Worm (Caenorhabditis elegans) whole organism, young adult: ENCODE data around the gene gtf-2A2.

ENCODE experiments used
- B0035.1 ChIP-seq: sonication (generic microtip); optimal IDR thresholded peaks from 2 replicates; lab custom pipeline; 2016; ENCODE audit warnings: missing genetic modification characterization, mild to moderate bottlenecking, missing compliant biosample characterization, missing genotype, missing genetic modification reagents
- B0336.3 ChIP-seq: fragments of 200-800 bp; sonication (Bioruptor generic); IDR thresholded peaks from 2 replicates; pipeline ENCODE4 v1.3.6; 2022; ENCODE audit warnings: missing genetic modification characterization, missing compliant biosample characterization
- C06A6.2 ChIP-seq: fragments of 200-800 bp; sonication (Bioruptor generic); conservative IDR thresholded peaks from 2 replicates; pipeline ENCODE4 v1.3.6; 2022; ENCODE audit warnings: missing genetic modification characterization, missing compliant biosample characterization
- D2030.7 ChIP-seq: fragments of 200-800 bp; sonication (Bioruptor generic); IDR thresholded peaks from 2 replicates; pipeline ENCODE4 v1.3.6; 2022; ENCODE audit warnings: missing genetic modification reagents, missing genetic modification characterization, missing compliant biosample characterization
- F10E7.11 ChIP-seq: sonication (generic microtip); optimal IDR thresholded peaks from 2 replicates; lab custom pipeline; 2017; ENCODE audit warnings: mild to moderate bottlenecking, missing genetic modification characterization, moderate library complexity, missing compliant biosample characterization
- F52B5.7 ChIP-seq: sonication (generic microtip); optimal IDR thresholded peaks from 2 replicates; lab custom pipeline; 2016; ENCODE audit warnings: mild to moderate bottlenecking, missing genetic modification characterization, missing compliant biosample characterization
- F55B11.4 ChIP-seq: sonication (generic microtip); optimal IDR thresholded peaks from 2 replicates; lab custom pipeline; 2016; ENCODE audit warnings: missing compliant biosample characterization, missing genetic modification characterization, borderline replicate concordance; ENCODE audit not compliant: insufficient read depth
- F57A8.1 ChIP-seq: fragments of 200-800 bp; sonication (Bioruptor generic); optimal IDR thresholded peaks from 2 replicates; lab custom pipeline; 2018; ENCODE audit warnings: mild to moderate bottlenecking, missing genetic modification characterization, moderate library complexity, missing compliant biosample characterization
- T07F8.4 ChIP-seq: sonication (generic microtip); optimal IDR thresholded peaks from 2 replicates; lab custom pipeline; 2016; ENCODE audit warnings: mild to moderate bottlenecking, missing genetic modification characterization, moderate library complexity, missing compliant biosample characterization
- Y95B8A.8 ChIP-seq: fragments of 200-800 bp; sonication (Bioruptor generic); IDR thresholded peaks from 2 replicates; pipeline ENCODE4 v1.3.6; 2022; ENCODE audit warnings: missing genetic modification reagents, missing genetic modification characterization, missing compliant biosample characterization
- akir-1 ChIP-seq: fragments of 200-800 bp; sonication (Bioruptor generic); optimal IDR thresholded peaks from 2 replicates; lab custom pipeline; 2018; ENCODE audit warnings: mild to moderate bottlenecking, missing genetic modification characterization, moderate library complexity, missing compliant biosample characterization
- ama-1 ChIP-seq, 3 experiments: fragments of 150-350 bp in 1 of 3; sonication (generic microtip) in 2 of 3; optimal IDR thresholded peaks; 2 replicates each; lab custom pipeline; 2014 to 2018; ENCODE audit warnings: missing biosample characterization in 2 of 3, missing genetic modification characterization in 2 of 3, missing genetic modification reagents in 2 of 3
- atf-7 ChIP-seq: sonication (generic microtip); optimal IDR thresholded peaks from 2 replicates; lab custom pipeline; 2017; ENCODE audit warnings: mild to moderate bottlenecking, missing genetic modification characterization, missing compliant biosample characterization
- attf-5 ChIP-seq: fragments of 200-800 bp; sonication (Bioruptor generic); optimal IDR thresholded peaks from 2 replicates; lab custom pipeline; 2018; ENCODE audit warnings: mild to moderate bottlenecking, missing genetic modification characterization, missing compliant biosample characterization
- bed-2 ChIP-seq: fragments of 200-800 bp; sonication (Bioruptor generic); IDR thresholded peaks from 2 replicates; pipeline ENCODE4 v1.3.6; 2022; ENCODE audit warnings: missing genetic modification reagents, missing genetic modification characterization, missing compliant biosample characterization
- cebp-1 ChIP-seq, 2 experiments: fragments of 200-800 bp in 1 of 2; sonication (Bioruptor generic) in 1 of 2; sonication (generic microtip) in 1 of 2; IDR thresholded peaks in 1 of 2; optimal IDR thresholded peaks in 1 of 2; 2 replicates each; pipeline versions ENCODE4 v1.3.6 to Lab custom; 2017 to 2022; ENCODE audit warnings: missing compliant biosample characterization in 2 of 2, missing genetic modification characterization in 2 of 2, mild to moderate bottlenecking in 1 of 2, missing genetic modification reagents in 1 of 2, moderate library complexity in 1 of 2
- ceh-100 ChIP-seq: fragments of 200-800 bp; sonication (Bioruptor generic); IDR thresholded peaks from 2 replicates; pipeline ENCODE4 v1.3.6; 2022; ENCODE audit warnings: missing genetic modification reagents, missing genetic modification characterization, missing compliant biosample characterization
- ceh-40 ChIP-seq: fragments of 200-800 bp; sonication (Bioruptor generic); IDR thresholded peaks from 2 replicates; pipeline ENCODE4 v1.3.6; 2022; ENCODE audit warnings: missing genetic modification characterization, missing compliant biosample characterization
- chd-7 ChIP-seq: sonication (generic microtip); optimal IDR thresholded peaks from 2 replicates; lab custom pipeline; 2016; ENCODE audit warnings: mild to moderate bottlenecking, missing genetic modification characterization, moderate library complexity, missing compliant biosample characterization
- dpl-1 ChIP-seq: fragments of 150-350 bp; optimal IDR thresholded peaks from 2 replicates; lab custom pipeline; 2014; ENCODE audit warnings: missing biosample characterization, missing genetic modification reagents, missing genetic modification characterization
- efl-1 ChIP-seq: fragments of 150-350 bp; optimal IDR thresholded peaks from 2 replicates; lab custom pipeline; 2014; ENCODE audit warnings: missing biosample characterization, missing genetic modification reagents, missing genetic modification characterization
- ekl-4 ChIP-seq: fragments of 200-800 bp; sonication (Bioruptor generic); IDR thresholded peaks from 2 replicates; pipeline ENCODE4 v1.3.6; 2022; ENCODE audit warnings: missing genetic modification reagents, missing genetic modification characterization, missing compliant biosample characterization
- ets-4 ChIP-seq: fragments of 200-800 bp; sonication (Bioruptor generic); optimal IDR thresholded peaks from 2 replicates; lab custom pipeline; 2018; ENCODE audit warnings: mild to moderate bottlenecking, missing genetic modification characterization, missing compliant biosample characterization
- hlh-12 ChIP-seq: sonication (generic microtip); optimal IDR thresholded peaks from 2 replicates; lab custom pipeline; 2016; ENCODE audit warnings: missing genetic modification characterization, missing compliant biosample characterization
- hlh-26 ChIP-seq: fragments of 200-800 bp; sonication (Bioruptor generic); conservative IDR thresholded peaks from 2 replicates; pipeline ENCODE4 v1.3.6; 2022; ENCODE audit warnings: missing genetic modification reagents, missing genetic modification characterization, missing compliant biosample characterization
- lin-35 ChIP-seq, 3 experiments: fragments of 150-350 bp in 2 of 3; sonication (generic microtip) in 1 of 3; optimal IDR thresholded peaks; 2 replicates each; lab custom pipeline; 2014 to 2018; ENCODE audit warnings: missing biosample characterization in 3 of 3, missing genetic modification characterization in 3 of 3, missing genetic modification reagents in 3 of 3
- lin-40 ChIP-seq: sonication (generic microtip); optimal IDR thresholded peaks from 2 replicates; lab custom pipeline; 2016; ENCODE audit warnings: missing genetic modification characterization, mild to moderate bottlenecking, missing compliant biosample characterization, missing genotype, missing genetic modification reagents
- lsl-1 ChIP-seq: fragments of 200-800 bp; sonication (Bioruptor generic); optimal IDR thresholded peaks from 2 replicates; lab custom pipeline; 2018; ENCODE audit warnings: mild to moderate bottlenecking, missing genetic modification characterization, moderate library complexity, missing compliant biosample characterization
- madf-10 ChIP-seq: sonication (generic microtip); optimal IDR thresholded peaks from 2 replicates; lab custom pipeline; 2016; ENCODE audit warnings: mild to moderate bottlenecking, missing genetic modification characterization, missing compliant biosample characterization
- mes-4 ChIP-seq: sonication (generic microtip); optimal IDR thresholded peaks from 2 replicates; lab custom pipeline; 2016; ENCODE audit warnings: missing genotype, missing genetic modification characterization, missing compliant biosample characterization
- nfyb-1 ChIP-seq: fragments of 200-800 bp; sonication (Bioruptor generic); IDR thresholded peaks from 2 replicates; pipeline ENCODE4 v1.3.6; 2022; ENCODE audit warnings: missing genetic modification reagents, missing genetic modification characterization, missing compliant biosample characterization
- nhr-27 ChIP-seq: fragments of 200-800 bp; sonication (Bioruptor generic); optimal IDR thresholded peaks from 2 replicates; lab custom pipeline; 2018; ENCODE audit warnings: mild to moderate bottlenecking, missing genetic modification characterization, moderate library complexity, missing compliant biosample characterization
- nhr-80 ChIP-seq: sonication (generic microtip); optimal IDR thresholded peaks from 2 replicates; lab custom pipeline; 2016; ENCODE audit warnings: missing genetic modification characterization, missing compliant biosample characterization
- pha-4 ChIP-seq: fragments of 150-350 bp; sonication (generic microtip); optimal IDR thresholded peaks from 2 replicates; lab custom pipeline; 2014; ENCODE audit warnings: missing biosample characterization, missing genetic modification reagents, missing genetic modification characterization
- rcor-1 ChIP-seq: fragments of 200-800 bp; sonication (Bioruptor generic); IDR thresholded peaks from 2 replicates; pipeline ENCODE4 v1.3.6; 2022; ENCODE audit warnings: missing genetic modification reagents, missing genetic modification characterization, missing compliant biosample characterization
- rec-8 ChIP-seq, 2 experiments: sonication (generic microtip); optimal IDR thresholded peaks; 2 replicates each; lab custom pipeline; 2016; ENCODE audit warnings: mild to moderate bottlenecking in 2 of 2, missing genetic modification characterization in 2 of 2, missing genetic modification reagents in 2 of 2, missing genotype in 2 of 2, missing biosample characterization in 1 of 2, missing compliant biosample characterization in 1 of 2, moderate library complexity in 1 of 2
- snpc-3.4 ChIP-seq: sonication (generic microtip); optimal IDR thresholded peaks from 2 replicates; lab custom pipeline; 2017; ENCODE audit warnings: missing genetic modification characterization, mild to moderate bottlenecking, missing compliant biosample characterization, antibody characterized with exemption, moderate library complexity, missing genotype, missing genetic modification reagents
- snpc-4 ChIP-seq, 5 experiments: fragments of 150-350 bp in 1 of 5; sonication (generic microtip) in 4 of 5; optimal IDR thresholded peaks; 2 replicates each; lab custom pipeline; 2014 to 2018; ENCODE audit warnings: missing genetic modification characterization in 5 of 5, missing biosample characterization in 3 of 5, antibody characterized with exemption in 2 of 5, mild to moderate bottlenecking in 2 of 5, missing compliant biosample characterization in 2 of 5, missing genotype in 2 of 5, moderate library complexity in 2 of 5, missing genetic modification reagents in 1 of 5
- tbp1 ChIP-seq: fragments of 200-800 bp; sonication (Bioruptor generic); optimal IDR thresholded peaks from 2 replicates; lab custom pipeline; 2018; ENCODE audit warnings: mild to moderate bottlenecking, missing genetic modification characterization, missing compliant biosample characterization
- tbx-9 ChIP-seq: sonication (generic microtip); optimal IDR thresholded peaks from 2 replicates; lab custom pipeline; 2016; ENCODE audit warnings: borderline replicate concordance, missing genetic modification characterization, inconsistent platforms, missing compliant biosample characterization
- tlf-1 ChIP-seq: fragments of 200-800 bp; sonication (Bioruptor generic); optimal IDR thresholded peaks from 2 replicates; lab custom pipeline; 2018; ENCODE audit warnings: mild to moderate bottlenecking, missing genetic modification characterization, missing compliant biosample characterization
- xnd-1 ChIP-seq: sonication (generic microtip); optimal IDR thresholded peaks from 2 replicates; lab custom pipeline; 2016; ENCODE audit warnings: missing genotype, missing genetic modification reagents, missing genetic modification characterization, missing compliant biosample characterization
- zfh-2 ChIP-seq: fragments of 200-800 bp; sonication (Bioruptor generic); conservative IDR thresholded peaks from 2 replicates; pipeline ENCODE4 v1.3.6; 2022; ENCODE audit warnings: missing genetic modification reagents, missing genetic modification characterization, missing compliant biosample characterization
- ztf-22 ChIP-seq: fragments of 200-800 bp; sonication (Bioruptor generic); optimal IDR thresholded peaks from 2 replicates; lab custom pipeline; 2018; ENCODE audit warnings: mild to moderate bottlenecking, missing genetic modification characterization, moderate library complexity, missing compliant biosample characterization
- ztf-26 ChIP-seq: sonication (generic microtip); optimal IDR thresholded peaks from 2 replicates; lab custom pipeline; 2017; ENCODE audit warnings: missing genetic modification characterization, missing compliant biosample characterization

Gene gtf-2A2

ce11 chrIII:12614669-12615451, 9.7 kb upstream of the gtf-2A2 start (continued):
- peak; percentile 38 for TF ChIP-seq B0035.1
- TF ChIP-seq zfh-2 = no peak
- peak; percentile 31 for TF ChIP-seq lin-40 (tag; lab: Kevin White, UChicago)
- peak; percentile 12 for TF ChIP-seq hlh-12 (tag; lab: Kevin White, UChicago)
- TF ChIP-seq Y95B8A.8 (GFP tag; lab: Robert Waterston, UW) = 0 out of 2 replicates have a peak, but pooled peaks have one; percentile 46
- peak; percentile 82 for TF ChIP-seq nhr-80 (tag; lab: Kevin White, UChicago)
- no peak for TF ChIP-seq nhr-27 (tag; lab: Kevin White, UChicago)
- peak; percentile 45 for TF ChIP-seq tlf-1
- peak; percentile 69; the same call in 1 of the 2 replicates for TF ChIP-seq ekl-4 (GFP tag; lab: Robert Waterston, UW)
- no peak for TF ChIP-seq T07F8.4 (tag; lab: Kevin White, UChicago)
- peak; percentile 80 for TF ChIP-seq atf-7 (tag; lab: Kevin White, UChicago)
- TF ChIP-seq F57A8.1 = no peak
- no peak for TF ChIP-seq D2030.7 (GFP tag; lab: Robert Waterston, UW)
- TF ChIP-seq lsl-1 (GFP tag; lab: Kevin White, UChicago) = no peak
- TF ChIP-seq bed-2 = no peak
- TF ChIP-seq ceh-40 = no peak
- TF ChIP-seq ztf-26 (tag; lab: Kevin White, UChicago) = peak; percentile 33
- no peak for TF ChIP-seq rcor-1 (GFP tag; lab: Robert Waterston, UW)
- peak; percentile 4 for TF ChIP-seq pha-4
- no peak for TF ChIP-seq hlh-26 (GFP tag; lab: Robert Waterston, UW)
- TF ChIP-seq dpl-1 = no peak
- no peak for TF ChIP-seq rec-8 (tag; optimal IDR thresholded peaks at IDR 0.05; lab: Kevin White, UChicago)
- TF ChIP-seq C06A6.2 (GFP tag; lab: Robert Waterston, UW) = no peak
- TF ChIP-seq F10E7.11 = no peak
- TF ChIP-seq tbx-9 (tag; lab: Kevin White, UChicago) = no peak
- no peak for TF ChIP-seq snpc-3.4 (tag; lab: Kevin White, UChicago)
- peak; percentile 58 for TF ChIP-seq chd-7
- peak; percentile 80 for TF ChIP-seq madf-10 (tag; lab: Kevin White, UChicago)
- peak; percentile 48 for TF ChIP-seq tbp1 (GFP tag; lab: Kevin White, UChicago)
- TF ChIP-seq efl-1 (GFP tag; lab: Kevin White, UChicago) = no peak
- TF ChIP-seq akir-1 (GFP tag; lab: Kevin White, UChicago) = no peak
- TF ChIP-seq B0336.3 = peak; percentile 90
- TF ChIP-seq mes-4 (tag; lab: Kevin White, UChicago) = no peak
- no peak for TF ChIP-seq xnd-1 (tag; lab: Kevin White, UChicago)
- TF ChIP-seq ets-4 (GFP tag; lab: Kevin White, UChicago) = peak; percentile 82
- TF ChIP-seq snpc-4 (GFP tag; optimal IDR thresholded peaks at IDR 0.05; lab: Kevin White, UChicago) = no peak
- TF ChIP-seq snpc-4 (tag; optimal IDR thresholded peaks at IDR 0.05; lab: Kevin White, UChicago) = peak in 3 of 4 experiments; percentile 5 to 35 (median 11)
- peak; percentile 78 for TF ChIP-seq ama-1 (optimal IDR thresholded peaks at IDR 0.05; lab: Kevin White, UChicago)
- TF ChIP-seq ama-1 (GFP tag; optimal IDR thresholded peaks at IDR 0.05; lab: Kevin White, UChicago) = no peak
- TF ChIP-seq ceh-100 (GFP tag; lab: Robert Waterston, UW) = no peak
- no peak for TF ChIP-seq F55B11.4
- no peak for TF ChIP-seq lin-35 (GFP tag; optimal IDR thresholded peaks at IDR 0.05; lab: Kevin White, UChicago)
- peak; percentile 71; the same call in 1 of the 2 replicates for TF ChIP-seq nfyb-1
- peak; percentile 95 for TF ChIP-seq cebp-1 (GFP tag; IDR thresholded peaks at IDR 0.05; lab: Robert Waterston, UW)
- peak; percentile 97 for TF ChIP-seq cebp-1 (tag; optimal IDR thresholded peaks at IDR 0.05; lab: Kevin White, UChicago)
- TF ChIP-seq ztf-22 (GFP tag; lab: Kevin White, UChicago) = no peak
- TF ChIP-seq F52B5.7 (tag; lab: Kevin White, UChicago) = no peak
- peak; percentile 64 for TF ChIP-seq attf-5 (GFP tag; lab: Kevin White, UChicago)
